Worm (Caenorhabditis elegans): ENCODE measurements around the gene ints-11.

DNA sequence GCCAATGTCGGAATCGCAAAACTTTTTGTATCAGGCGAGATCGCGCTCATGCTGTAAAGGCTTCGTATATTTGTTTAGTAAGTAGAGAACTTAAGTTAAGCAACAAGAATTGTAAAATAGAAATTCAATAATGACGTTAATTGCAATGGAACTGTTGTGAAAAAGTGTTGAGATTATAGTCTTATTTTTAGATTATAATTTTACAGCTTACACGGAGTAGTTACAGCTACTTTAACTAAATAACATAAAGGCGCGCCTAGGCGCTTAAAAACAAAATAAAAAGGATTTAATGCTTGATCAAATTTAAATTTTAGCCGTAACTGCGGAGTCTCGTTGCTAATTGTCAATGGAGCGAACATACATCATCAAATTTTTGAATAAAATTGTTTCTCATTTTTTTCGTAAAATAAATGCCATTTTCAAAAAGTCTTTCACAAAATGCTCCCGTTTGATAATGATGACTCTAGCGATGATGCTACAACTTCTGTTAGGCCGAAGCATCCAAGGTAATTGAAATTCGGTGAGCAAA is 18.9 kb upstream of the ints-11 start, which contains the start of the genes emb-27 and rrf-3:
- TF ChIP-seq dao-5 (tag; optimal IDR thresholded peaks at IDR 0.05) (no peak), him-1 (tag; optimal IDR thresholded peaks at IDR 0.05) (no peak), W03F9.2 (tag; optimal IDR thresholded peaks at IDR 0.05) (no peak)
